Worm (Caenorhabditis elegans) whole organism, late embryonic: Measurements from ENCODE around the gene ttr-30.

Experiments
- K02D7.2 ChIP-seq: sonication (generic microtip); optimal IDR thresholded peaks from 2 replicates; lab custom pipeline; 2017; ENCODE audit warnings: mild to moderate bottlenecking, missing genetic modification characterization, missing compliant biosample characterization
- T23F11.4 ChIP-seq: fragments of 200-800 bp; sonication (Bioruptor generic); optimal IDR thresholded peaks from 2 replicates; lab custom pipeline; 2018; ENCODE audit warnings: mild to moderate bottlenecking, missing genetic modification characterization, missing compliant biosample characterization
- ceh-18 ChIP-seq: sonication (generic microtip); optimal IDR thresholded peaks from 2 replicates; lab custom pipeline; 2016; ENCODE audit warnings: missing genetic modification characterization, missing compliant biosample characterization
- ceh-24 ChIP-seq: sonication (generic microtip); optimal IDR thresholded peaks from 2 replicates; lab custom pipeline; 2016; ENCODE audit warnings: mild to moderate bottlenecking, missing genetic modification characterization, missing compliant biosample characterization
- ceh-31 ChIP-seq: sonication (generic microtip); optimal IDR thresholded peaks from 2 replicates; lab custom pipeline; 2016; ENCODE audit warnings: missing genetic modification characterization, missing compliant biosample characterization
- dmd-4 ChIP-seq: sonication (generic microtip); optimal IDR thresholded peaks from 2 replicates; lab custom pipeline; 2016; ENCODE audit warnings: borderline replicate concordance, missing genetic modification characterization, missing compliant biosample characterization
- elt-4 ChIP-seq: sonication (generic microtip); optimal IDR thresholded peaks from 2 replicates; lab custom pipeline; 2016; ENCODE audit warnings: missing genetic modification characterization, missing compliant biosample characterization
- eyg-1 ChIP-seq: sonication (generic microtip); optimal IDR thresholded peaks from 2 replicates; lab custom pipeline; 2016; ENCODE audit warnings: missing genotype, missing genetic modification characterization, missing compliant biosample characterization
- hlh-30 ChIP-seq: sonication (generic microtip); optimal IDR thresholded peaks from 2 replicates; lab custom pipeline; 2017; ENCODE audit warnings: antibody characterized with exemption, missing genetic modification characterization, missing compliant biosample characterization; ENCODE audit not compliant: insufficient read depth
- lim-6 ChIP-seq: sonication (generic microtip); optimal IDR thresholded peaks from 2 replicates; lab custom pipeline; 2016; ENCODE audit warnings: missing genetic modification characterization, missing compliant biosample characterization
- lin-11 ChIP-seq: fragments of 200-800 bp; sonication (Bioruptor generic); optimal IDR thresholded peaks from 2 replicates; lab custom pipeline; 2018; ENCODE audit warnings: mild to moderate bottlenecking, missing genetic modification characterization, missing compliant biosample characterization
- madf-2 ChIP-seq: sonication (generic microtip); optimal IDR thresholded peaks from 2 replicates; lab custom pipeline; 2017; ENCODE audit warnings: missing genetic modification characterization, missing compliant biosample characterization
- pax-1 ChIP-seq: fragments of 150-350 bp; optimal IDR thresholded peaks from 2 replicates; lab custom pipeline; 2014; ENCODE audit warnings: missing biosample characterization, missing genetic modification characterization
- pha-4 ChIP-seq: fragments of 150-350 bp; optimal IDR thresholded peaks from 2 replicates; lab custom pipeline; 2018; ENCODE audit warnings: missing biosample characterization, missing genetic modification reagents, missing genetic modification characterization
- ttx-3 ChIP-seq: sonication (generic microtip); optimal IDR thresholded peaks from 2 replicates; lab custom pipeline; 2016; ENCODE audit warnings: missing genetic modification reagents, missing genetic modification characterization, missing compliant biosample characterization
- unc-42 ChIP-seq: sonication (generic microtip); optimal IDR thresholded peaks from 2 replicates; lab custom pipeline; 2016; ENCODE audit warnings: missing genotype, missing genetic modification characterization, missing compliant biosample characterization
- zip-5 ChIP-seq: sonication (generic microtip); optimal IDR thresholded peaks from 2 replicates; lab custom pipeline; 2016; ENCODE audit warnings: missing genetic modification characterization, missing compliant biosample characterization

The ttr-30 gene

DNA sequence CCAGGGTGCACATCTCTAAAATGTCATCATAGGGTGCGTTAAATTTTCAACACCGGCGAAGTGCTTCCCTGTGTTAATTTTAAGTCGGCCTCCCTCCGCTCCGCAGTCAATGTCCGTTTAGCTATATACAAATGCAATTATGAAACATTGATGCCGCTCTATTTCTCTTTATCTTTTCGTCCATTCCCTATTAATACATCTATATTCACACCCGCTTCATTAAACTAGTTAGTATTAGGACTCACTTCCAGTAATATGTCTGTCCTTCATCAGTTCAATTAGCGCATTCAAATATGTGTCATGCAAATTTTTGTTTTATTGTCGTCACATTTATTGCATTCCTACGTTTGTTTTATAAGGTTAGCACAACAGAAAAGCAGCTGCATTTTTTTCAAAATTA lies 41.2 kb downstream of the ttr-30 start:
- TF ChIP-seq ceh-31 (tag; lab: Kevin White, UChicago), result no peak
- TF ChIP-seq unc-42 (tag; lab: Kevin White, UChicago), result peak; percentile 68
- no peak for TF ChIP-seq zip-5 (tag; lab: Kevin White, UChicago)
- TF ChIP-seq pha-4 (tag; lab: Kevin White, UChicago), result no peak
- no peak for TF ChIP-seq ttx-3 (tag; lab: Kevin White, UChicago)
- no peak for TF ChIP-seq hlh-30
- no peak for TF ChIP-seq K02D7.2 (tag; lab: Kevin White, UChicago)
- TF ChIP-seq ceh-24 (tag; lab: Kevin White, UChicago), result no peak

DNA sequence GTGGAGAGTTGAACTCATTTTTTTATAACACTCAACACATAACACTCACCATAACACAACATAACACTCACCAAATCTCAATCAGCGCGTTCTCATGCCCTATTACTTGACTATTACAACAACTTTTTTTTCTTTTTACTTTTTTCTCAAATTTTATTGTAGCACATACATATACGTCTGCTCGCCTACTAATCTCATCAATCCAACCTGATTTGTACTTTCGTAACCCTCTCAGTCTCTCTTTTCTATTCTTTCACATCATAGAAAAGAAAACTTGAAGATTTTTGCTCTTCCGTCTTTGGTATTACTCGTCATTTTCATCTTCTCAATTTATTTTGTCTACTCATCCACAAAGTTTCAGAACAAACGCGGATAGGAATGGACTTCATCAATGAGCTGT lies 46.2 kb downstream of the ttr-30 start, which contains the start of gene npr-8:
Gene npr-8 (plus strand): TSS at position 362 of the 400 bp plus-strand sequence.
- TF ChIP-seq madf-2 (tag; lab: Kevin White, UChicago) (no peak), pax-1 (no peak), lim-6 (tag; lab: Kevin White, UChicago) (no peak), unc-42 (tag; lab: Kevin White, UChicago) (peak; percentile 5), elt-4 (no peak), ceh-18 (tag; lab: Kevin White, UChicago) (no peak), dmd-4 (tag; lab: Kevin White, UChicago) (no peak), T23F11.4 (no peak)

DNA sequence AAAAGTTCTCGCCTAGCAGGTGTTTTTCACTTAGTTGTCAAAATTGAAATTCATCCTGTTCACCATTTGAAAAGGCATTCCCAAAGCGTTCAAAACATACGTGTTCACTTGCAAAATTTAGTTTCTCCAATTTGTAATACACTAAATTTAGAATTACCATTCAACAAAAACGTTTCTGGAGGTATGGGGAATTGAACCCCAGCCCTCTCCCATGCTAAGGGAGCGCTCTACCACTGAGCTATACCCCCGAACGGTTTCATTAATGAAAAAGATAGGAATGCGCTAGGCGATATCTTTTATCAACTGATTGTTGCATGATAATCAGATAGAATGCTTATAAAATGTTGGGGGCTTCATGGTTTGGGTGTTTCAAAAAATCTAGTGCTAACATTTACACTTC lies 47.9 kb downstream of the ttr-30 start:
- TF ChIP-seq lin-11 (tag; lab: Kevin White, UChicago), result no peak
- TF ChIP-seq eyg-1, result no peak
- TF ChIP-seq, all 69 proteins: peak for 0
